Worm (Caenorhabditis elegans) whole organism, L1 larva: ENCODE data around the gene F49H12.2.

ENCODE experiments used
- egl-27 ChIP-seq, 2 experiments: fragments of 150-350 bp in 1 of 2; sonication (generic microtip); optimal IDR thresholded peaks; 3 replicates each; lab custom pipeline; 2017 to 2018; ENCODE audit warnings: missing biosample characterization in 2 of 2, missing genetic modification characterization in 2 of 2, missing genetic modification reagents in 2 of 2
- elt-3 ChIP-seq, 6 experiments: fragments of 150-350 bp in 1 of 6; sonication (generic microtip); optimal IDR thresholded peaks; 2 replicates each; lab custom pipeline; 2017 to 2018; ENCODE audit warnings: missing biosample characterization in 6 of 6, missing genetic modification characterization in 6 of 6, inconsistent platforms in 1 of 6
- lin-15B ChIP-seq: fragments of 150-350 bp; sonication (generic microtip); optimal IDR thresholded peaks from 3 replicates; lab custom pipeline; 2014; ENCODE audit warnings: missing biosample characterization, missing genetic modification characterization
- lin-39 ChIP-seq: fragments of 150-350 bp; optimal IDR thresholded peaks from 2 replicates; lab custom pipeline; 2014; ENCODE audit warnings: missing biosample characterization, missing genetic modification reagents, missing genetic modification characterization
- nhr-11 ChIP-seq: fragments of 150-350 bp; optimal IDR thresholded peaks from 2 replicates; lab custom pipeline; 2014; ENCODE audit warnings: missing biosample characterization, missing genetic modification characterization
- zag-1 ChIP-seq: fragments of 150-350 bp; optimal IDR thresholded peaks from 2 replicates; lab custom pipeline; 2014; ENCODE audit warnings: missing biosample characterization, missing genetic modification characterization

DNA sequence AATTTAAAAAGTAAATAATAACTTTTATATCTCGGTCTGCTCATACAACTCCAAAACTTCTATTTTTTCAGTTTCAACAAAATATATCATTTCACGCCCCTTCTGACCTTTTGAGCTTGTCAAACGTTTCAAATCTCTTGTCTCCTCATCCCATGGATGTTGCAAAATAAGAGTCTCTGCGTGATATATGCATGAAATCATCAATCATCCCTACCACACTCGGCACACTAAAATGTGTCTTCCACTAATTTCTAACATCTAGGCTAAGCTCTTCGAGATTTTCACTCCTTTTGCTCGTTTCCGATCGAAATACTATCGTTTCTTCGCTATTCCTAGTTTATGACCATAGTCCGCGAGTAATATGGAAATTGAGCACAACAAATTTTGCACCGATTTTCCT, 13.9 kb downstream of the F49H12.2 start:
- TF ChIP-seq zag-1 (tag; lab: Kevin White, UChicago), result no peak
- no peak for TF ChIP-seq egl-27 (tag; optimal IDR thresholded peaks at IDR 0.05; lab: Kevin White, UChicago)
- TF ChIP-seq lin-39 (tag; lab: Kevin White, UChicago), result no peak
- no peak for TF ChIP-seq nhr-11 (tag; lab: Kevin White, UChicago)
- TF ChIP-seq lin-15B, result no peak
- no peak for TF ChIP-seq elt-3 (tag; optimal IDR thresholded peaks at IDR 0.05; lab: Kevin White, UChicago)
